Worm (Caenorhabditis elegans) whole organism, L4 larva: Measurements from ENCODE around the gene hda-6.
"Not testable (repeated sequence)": the region's sequence is repeated elsewhere in the genome, so short reads cannot be mapped to it uniquely, and the experiment has no call there.

Experiments
- D1046.2 ChIP-seq: fragments of 200-800 bp; sonication (Bioruptor generic); IDR thresholded peaks from 2 replicates; pipeline ENCODE4 v1.3.6; 2022; ENCODE audit warnings: missing genetic modification characterization, missing compliant biosample characterization
- F26F4.8 ChIP-seq: fragments of 200-800 bp; sonication (Bioruptor generic); conservative IDR thresholded peaks from 2 replicates; pipeline ENCODE4 v1.3.6; 2022; ENCODE audit warnings: missing genetic modification characterization, missing compliant biosample characterization
- F49E8.2 ChIP-seq: sonication (generic microtip); optimal IDR thresholded peaks from 2 replicates; lab custom pipeline; 2016; ENCODE audit warnings: missing compliant biosample characterization, mild to moderate bottlenecking, missing genetic modification characterization, borderline replicate concordance
- T26A8.4 ChIP-seq: fragments of 200-800 bp; sonication (Bioruptor generic); IDR thresholded peaks from 2 replicates; pipeline ENCODE4 v1.3.6; 2022; ENCODE audit warnings: missing genetic modification characterization, missing compliant biosample characterization
- Y75B8A.6 ChIP-seq: fragments of 200-800 bp; sonication (Bioruptor generic); IDR thresholded peaks from 2 replicates; pipeline ENCODE4 v1.3.6; 2022; ENCODE audit warnings: missing genetic modification reagents, missing genetic modification characterization, missing compliant biosample characterization
- aha-1 ChIP-seq: fragments of 150-350 bp; peaks from one replicate; lab custom pipeline; 2014; ENCODE audit warnings: missing biosample characterization, missing genetic modification characterization
- ama-1 ChIP-seq: fragments of 150-350 bp; optimal IDR thresholded peaks from 2 replicates; lab custom pipeline; 2014; ENCODE audit warnings: inconsistent platforms, mixed read lengths
- daf-16 ChIP-seq, 3 experiments: sonication (generic microtip); optimal IDR thresholded peaks; 2 replicates each; lab custom pipeline; 2016 to 2017; ENCODE audit warnings: missing genetic modification characterization in 3 of 3, missing genetic modification reagents in 3 of 3, mild to moderate bottlenecking in 2 of 3, missing compliant biosample characterization in 2 of 3, missing biosample characterization in 1 of 3, moderate library complexity in 1 of 3
- daf-19 ChIP-seq: fragments of 200-800 bp; sonication (Bioruptor generic); conservative IDR thresholded peaks from 2 replicates; pipeline ENCODE4 v1.3.6; 2022; ENCODE audit warnings: missing genetic modification characterization, missing compliant biosample characterization
- dmd-6 ChIP-seq: fragments of 200-800 bp; sonication (Bioruptor generic); IDR thresholded peaks from 2 replicates; pipeline ENCODE4 v1.3.6; 2022; ENCODE audit warnings: missing genetic modification reagents, missing genetic modification characterization, missing compliant biosample characterization
- dmd-8 ChIP-seq: fragments of 200-800 bp; sonication (Bioruptor generic); IDR thresholded peaks from 2 replicates; pipeline ENCODE4 v1.3.6; 2022; ENCODE audit warnings: missing genetic modification characterization, missing compliant biosample characterization
- dve-1 ChIP-seq: sonication (generic microtip); optimal IDR thresholded peaks from 2 replicates; lab custom pipeline; 2017; ENCODE audit warnings: antibody characterized with exemption, mild to moderate bottlenecking, missing genetic modification characterization, missing compliant biosample characterization; ENCODE audit not compliant: insufficient read depth
- egl-43 ChIP-seq: fragments of 200-800 bp; sonication (Bioruptor generic); IDR thresholded peaks from 2 replicates; pipeline ENCODE4 v1.3.6; 2022; ENCODE audit warnings: missing genetic modification reagents, missing genetic modification characterization, missing compliant biosample characterization
- gei-8 ChIP-seq: fragments of 200-800 bp; sonication (Bioruptor generic); optimal IDR thresholded peaks from 2 replicates; lab custom pipeline; 2018; ENCODE audit warnings: mild to moderate bottlenecking, missing genetic modification characterization, missing compliant biosample characterization
- hif-1 ChIP-seq, 2 experiments: sonication (generic microtip); optimal IDR thresholded peaks; 2 replicates each; lab custom pipeline; 2016 to 2017; ENCODE audit warnings: missing compliant biosample characterization in 2 of 2, missing genetic modification characterization in 2 of 2, missing genetic modification reagents in 2 of 2, missing genotype in 2 of 2, mild to moderate bottlenecking in 1 of 2
- hlh-11 ChIP-seq: fragments of 200-800 bp; sonication (Bioruptor generic); optimal IDR thresholded peaks from 2 replicates; lab custom pipeline; 2018; ENCODE audit warnings: mild to moderate bottlenecking, missing genetic modification characterization, missing compliant biosample characterization
- lin-13 ChIP-seq: fragments of 150-350 bp; optimal IDR thresholded peaks from 2 replicates; lab custom pipeline; 2014; ENCODE audit warnings: missing biosample characterization, missing genetic modification reagents, missing genetic modification characterization
- lin-38 ChIP-seq: fragments of 200-800 bp; sonication (Bioruptor generic); IDR thresholded peaks from 2 replicates; pipeline ENCODE4 v1.3.6; 2022; ENCODE audit warnings: missing genetic modification reagents, missing genetic modification characterization, missing compliant biosample characterization
- lsy-2 ChIP-seq, 2 experiments: fragments of 150-350 bp in 1 of 2; sonication (generic microtip) in 1 of 2; optimal IDR thresholded peaks; 2 replicates each; lab custom pipeline; 2014 to 2017; ENCODE audit warnings: missing biosample characterization in 2 of 2, missing genetic modification characterization in 2 of 2
- mxl-3 ChIP-seq: fragments of 200-800 bp; sonication (Bioruptor generic); optimal IDR thresholded peaks from 2 replicates; lab custom pipeline; 2018; ENCODE audit warnings: mild to moderate bottlenecking, missing genetic modification characterization, missing compliant biosample characterization
- nhr-25 ChIP-seq: sonication (generic microtip); optimal IDR thresholded peaks from 2 replicates; lab custom pipeline; 2017; ENCODE audit warnings: missing genetic modification characterization, mild to moderate bottlenecking, missing compliant biosample characterization, antibody characterized with exemption, moderate library complexity, borderline replicate concordance; ENCODE audit not compliant: insufficient read depth
- nhr-28 ChIP-seq: fragments of 150-350 bp; optimal IDR thresholded peaks from 2 replicates; lab custom pipeline; 2014; ENCODE audit warnings: missing biosample characterization, missing genetic modification characterization
- nhr-41 ChIP-seq: fragments of 200-800 bp; sonication (Bioruptor generic); IDR thresholded peaks from 2 replicates; pipeline ENCODE4 v1.3.6; 2022; ENCODE audit warnings: missing genetic modification reagents, missing genetic modification characterization, missing compliant biosample characterization
- nhr-48 ChIP-seq: sonication (generic microtip); optimal IDR thresholded peaks from 2 replicates; lab custom pipeline; 2016; ENCODE audit warnings: mild to moderate bottlenecking, missing genetic modification characterization, missing compliant biosample characterization
- nhr-76 ChIP-seq: fragments of 150-350 bp; optimal IDR thresholded peaks from 2 replicates; lab custom pipeline; 2014; ENCODE audit warnings: missing biosample characterization, missing genetic modification characterization
- nhr-77 ChIP-seq: fragments of 150-350 bp; optimal IDR thresholded peaks from 2 replicates; lab custom pipeline; 2014; ENCODE audit warnings: missing biosample characterization, missing genetic modification characterization
- pha-4 ChIP-seq, 2 experiments: fragments of 150-350 bp in 1 of 2; fragments of 200-800 bp in 1 of 2; sonication (Bioruptor generic) in 1 of 2; IDR thresholded peaks in 1 of 2; optimal IDR thresholded peaks in 1 of 2; 2 replicates each; pipeline versions ENCODE4 v1.3.6 to Lab custom; 2014 to 2022; ENCODE audit warnings: missing genetic modification characterization in 2 of 2, missing genetic modification reagents in 2 of 2, missing biosample characterization in 1 of 2, missing compliant biosample characterization in 1 of 2
- pqm-1 ChIP-seq: sonication (generic microtip); optimal IDR thresholded peaks from 2 replicates; lab custom pipeline; 2017; ENCODE audit warnings: missing biosample characterization, missing genetic modification characterization
- set-16 ChIP-seq: fragments of 200-800 bp; sonication (Bioruptor generic); IDR thresholded peaks from 2 replicates; pipeline ENCODE4 v1.3.6; 2022; ENCODE audit warnings: missing genetic modification reagents, missing genetic modification characterization, missing compliant biosample characterization
- unc-62 ChIP-seq, 3 experiments: fragments of 150-350 bp in 1 of 3; sonication (generic microtip); optimal IDR thresholded peaks in 2 of 3; peaks in 1 of 3; 1 replicate in 1 of 3; 2 replicates in 2 of 3; lab custom pipeline; 2014 to 2017; ENCODE audit warnings: missing biosample characterization in 3 of 3, missing genetic modification characterization in 3 of 3, missing genetic modification reagents in 3 of 3, missing genotype in 1 of 3
- ztf-11 ChIP-seq: fragments of 150-350 bp; optimal IDR thresholded peaks from 2 replicates; lab custom pipeline; 2014; ENCODE audit warnings: missing biosample characterization, missing genetic modification characterization

Gene hda-6

DNA sequence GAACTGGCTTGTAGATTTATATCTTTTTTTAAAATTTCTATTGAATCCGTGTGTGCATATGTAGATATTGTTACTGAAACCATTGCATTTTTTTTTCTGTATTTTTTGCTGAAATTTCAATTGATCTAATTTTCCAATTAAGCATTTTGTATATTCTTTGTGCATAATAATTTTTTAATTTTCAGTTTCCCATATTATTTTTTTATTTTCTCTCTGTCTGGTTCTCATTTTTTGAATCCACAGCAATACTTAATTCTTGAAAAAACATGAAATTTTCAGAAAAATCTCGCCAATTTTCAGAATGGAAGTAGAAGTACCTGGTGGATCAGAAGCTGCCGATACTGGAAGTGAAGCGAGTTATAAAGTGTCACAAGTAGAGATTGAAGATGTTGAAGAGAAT lies 2.5 kb upstream of the hda-6 start, which contains the start of gene sand-1:
sand-1 (plus strand) TSS at position 301 of the 400 bp plus-strand sequence.
- peak; percentile 14 for TF ChIP-seq ama-1 (lab: Kevin White, UChicago)
- TF ChIP-seq T26A8.4 (GFP tag; lab: Robert Waterston, UW) = no peak
- no peak for TF ChIP-seq lin-13 (GFP tag; lab: Kevin White, UChicago)

DNA sequence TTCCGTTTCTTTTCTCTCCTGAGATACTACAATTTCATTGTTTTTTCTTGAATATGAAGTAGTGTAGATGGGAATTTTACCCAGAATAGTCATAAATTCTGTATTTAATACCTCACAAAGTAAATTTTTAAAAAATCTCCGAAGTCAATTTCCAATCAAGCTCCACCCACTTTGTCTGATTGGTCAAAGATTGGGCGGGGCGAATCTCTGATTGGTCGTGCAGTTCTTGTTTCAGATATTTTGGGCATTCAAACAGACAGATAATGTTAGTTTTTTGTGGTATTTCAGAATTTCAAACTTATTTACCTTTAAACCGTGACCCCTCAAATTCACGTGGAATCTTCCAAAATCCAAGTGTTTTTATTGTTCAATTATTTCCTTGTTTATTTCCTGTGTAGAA lies 3.6 kb downstream of the hda-6 start, which contains the start of gene F41H10.5:
F41H10.5 (plus strand) TSS at position 375 of the 400 bp plus-strand sequence.
- no peak for TF ChIP-seq nhr-77 (tag; lab: Kevin White, UChicago)
- no peak for TF ChIP-seq nhr-25 (tag; lab: Kevin White, UChicago)
- TF ChIP-seq dmd-8 (GFP tag; lab: Robert Waterston, UW) = no peak
- no peak for TF ChIP-seq ztf-11 (tag; lab: Kevin White, UChicago)
- no peak for TF ChIP-seq egl-43 (GFP tag; lab: Robert Waterston, UW)
- no peak for TF ChIP-seq set-16 (GFP tag; lab: Robert Waterston, UW)
- no peak for TF ChIP-seq D1046.2 (GFP tag; lab: Robert Waterston, UW)
- no peak for TF ChIP-seq daf-19 (GFP tag; lab: Robert Waterston, UW)
- TF ChIP-seq nhr-41 (GFP tag; lab: Robert Waterston, UW) = no peak

DNA sequence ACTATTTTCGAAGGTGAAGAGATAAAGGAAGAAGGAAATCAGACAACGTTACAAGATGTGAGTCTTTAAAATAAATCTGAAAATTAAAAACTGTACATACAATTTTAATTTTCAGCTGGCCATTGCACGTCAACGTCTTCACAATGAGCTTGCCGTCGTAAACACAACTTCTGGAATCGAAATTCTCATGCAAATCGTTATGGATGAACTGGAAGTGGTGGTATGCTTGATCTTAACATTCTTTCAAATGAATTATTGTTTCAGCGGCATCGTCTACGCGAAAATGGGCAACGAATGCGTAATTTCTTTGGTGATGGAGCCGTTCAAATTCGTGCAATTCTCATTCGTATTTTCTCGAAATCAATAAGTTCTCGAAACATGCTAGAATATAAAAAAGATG lies 9.5 kb downstream of the hda-6 start:
- TF ChIP-seq unc-62 (GFP tag; optimal IDR thresholded peaks at IDR 0.05 in 1 of 2; lab: Kevin White, UChicago) (peak in 1 of 2 experiments; percentile 96), unc-62 (tag; optimal IDR thresholded peaks at IDR 0.05; lab: Kevin White, UChicago) (no peak), nhr-28 (tag; lab: Kevin White, UChicago) (no peak)
- TF ChIP-seq, all 104 proteins: peak for 1

DNA sequence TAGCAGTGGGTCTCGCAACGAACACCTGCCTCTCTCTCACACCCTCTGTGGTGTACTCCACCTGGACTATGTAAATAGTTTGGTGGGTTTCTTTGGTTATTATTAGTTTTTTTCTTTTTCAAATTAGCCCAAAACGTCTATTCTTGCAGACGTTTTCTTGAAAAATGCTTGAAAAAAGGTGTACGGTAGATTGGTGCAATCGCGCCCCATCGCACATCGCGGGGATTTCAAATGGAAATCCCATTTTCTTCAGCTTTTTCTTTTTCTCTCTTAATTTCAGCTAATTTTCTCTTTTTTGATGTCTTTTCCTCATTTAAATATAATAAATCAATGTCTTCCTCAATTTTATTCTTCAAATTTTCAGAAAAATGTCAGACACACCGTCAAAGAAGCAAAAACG lies 10.0 kb downstream of the hda-6 start, which contains the start of gene Y4C6B.1:
Y4C6B.1 (plus strand) TSS at position 365 of the 400 bp plus-strand sequence.
- TF ChIP-seq F26F4.8 (GFP tag; lab: Robert Waterston, UW) = no peak
- TF ChIP-seq set-16 (GFP tag; lab: Robert Waterston, UW) = no peak
- TF ChIP-seq gei-8 (GFP tag; lab: Kevin White, UChicago) = no peak
- TF ChIP-seq mxl-3 = no peak
- no peak for TF ChIP-seq nhr-76 (tag; lab: Kevin White, UChicago)
- TF ChIP-seq lsy-2 (tag; optimal IDR thresholded peaks at IDR 0.05; lab: Kevin White, UChicago) = peak in 1 of 2 experiments; percentile 83
- no peak for TF ChIP-seq ztf-11 (tag; lab: Kevin White, UChicago)
- TF ChIP-seq lin-38 = peak; percentile 87
- TF ChIP-seq, all 104 proteins: peak for 2

DNA sequence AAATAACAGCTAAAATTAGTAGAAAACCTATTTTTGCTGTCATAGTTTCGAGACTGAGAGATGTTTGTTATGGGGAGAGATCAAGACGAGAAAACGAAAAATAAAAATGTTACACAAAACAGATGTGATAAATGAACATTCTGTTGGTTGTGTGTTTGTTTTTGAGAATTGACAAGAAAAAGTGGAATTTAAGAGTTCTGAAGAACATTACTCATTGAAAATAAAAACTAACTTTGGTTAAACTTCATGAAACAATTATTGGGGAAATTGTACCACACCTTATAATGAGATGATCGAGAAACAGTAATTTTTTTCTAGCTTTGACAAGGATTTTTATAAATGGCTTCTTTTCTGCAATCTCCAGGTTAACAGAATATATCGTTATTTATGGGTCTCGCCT lies 10.7 kb downstream of the hda-6 start, which contains the start of gene Y4C6B.7:
Y4C6B.7 (minus strand) TSS at position 101 of the 400 bp plus-strand sequence.
- TF ChIP-seq hif-1 (tag; optimal IDR thresholded peaks at IDR 0.05; lab: Kevin White, UChicago) (no peak), pha-4 (GFP tag; IDR thresholded peaks at IDR 0.05; lab: Robert Waterston, UW) (no peak), pha-4 (tag; optimal IDR thresholded peaks at IDR 0.05; lab: Kevin White, UChicago) (no peak), nhr-48 (tag; lab: Kevin White, UChicago) (no peak), F49E8.2 (tag; lab: Kevin White, UChicago) (no peak), Y75B8A.6 (GFP tag; lab: Robert Waterston, UW) (no peak), aha-1 (peak; percentile 46)

DNA sequence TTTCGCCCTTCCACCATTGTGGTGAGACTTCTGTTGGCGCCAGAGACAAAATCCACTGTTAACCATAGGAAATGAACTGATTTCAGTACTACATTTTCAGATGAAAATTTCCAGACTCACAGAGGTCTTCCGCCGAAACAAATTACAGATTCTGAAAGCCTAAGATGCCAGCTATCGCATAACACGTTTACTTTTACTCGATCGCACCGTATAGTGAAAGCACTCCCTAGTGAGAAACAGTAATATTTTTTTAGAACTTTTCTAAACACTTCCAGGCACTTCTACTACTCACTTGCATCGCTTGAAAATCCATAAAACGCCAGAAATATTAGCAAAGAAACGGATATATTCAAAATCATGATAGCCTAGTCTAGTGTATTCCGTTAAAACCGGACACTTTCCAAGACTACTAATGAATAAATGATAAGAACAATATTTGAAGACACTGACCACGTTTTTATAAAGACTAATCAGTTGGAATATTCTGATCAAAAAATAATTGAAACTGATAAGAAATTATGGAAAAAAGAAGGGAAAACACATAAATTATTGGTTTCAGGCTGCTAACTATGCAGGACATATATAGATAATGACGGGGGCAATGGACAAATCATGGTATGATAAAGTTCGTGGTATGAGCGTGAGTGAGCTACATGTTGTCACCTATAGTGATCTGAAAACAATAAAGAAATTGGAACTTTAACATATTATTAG lies 13.5 kb downstream of the hda-6 start, which contains the start of gene gba-4:
gba-4 (minus strand) TSS at position 418 of the 714 bp plus-strand sequence.
- TF ChIP-seq dmd-6 (GFP tag; lab: Robert Waterston, UW) (peak; percentile 62), daf-16 (tag; optimal IDR thresholded peaks at IDR 0.05; lab: Kevin White, UChicago) (peak; percentile 40), nhr-28 (tag; lab: Kevin White, UChicago) (peak; percentile 35), dve-1 (peak; percentile 74), hlh-11 (tag; lab: Kevin White, UChicago) (peak; percentile 30), pqm-1 (peak; percentile 84), aha-1 (peak; percentile 83)
- TF ChIP-seq daf-16 (GFP tag; optimal IDR thresholded peaks at IDR 0.05; lab: Kevin White, UChicago) = not testable (repeated sequence)
